Worm (Caenorhabditis elegans): ENCODE measurements around the gene T09B9.1.

The T09B9.1 gene

DNA sequence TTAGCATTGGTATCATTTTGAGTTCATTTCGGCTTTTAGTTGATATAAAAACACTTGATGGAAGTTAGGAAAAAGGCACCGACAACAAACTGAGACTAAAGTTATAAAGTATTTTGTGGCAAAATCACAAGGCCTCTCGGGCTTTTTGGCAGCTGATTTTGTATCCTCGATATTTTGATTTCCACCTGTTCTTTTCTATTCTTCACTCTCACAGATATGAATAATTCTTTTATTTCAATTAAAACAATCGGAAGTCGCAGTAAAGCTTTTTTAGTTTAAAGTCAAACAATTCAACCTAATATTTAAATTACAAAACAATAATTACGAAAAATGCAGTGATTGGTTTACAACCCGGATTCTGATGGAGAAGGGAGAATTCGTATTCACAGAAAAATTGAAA, 4.2 kb downstream of the T09B9.1 start, which contains the start of gene T09B9.3:
Gene T09B9.3 (minus strand): TSS at position 101 of the 400 bp plus-strand sequence.
- TF ChIP-seq nfyb-1 (GFP tag; IDR thresholded peaks at IDR 0.05): no peak
- no peak for TF ChIP-seq hsf-1 (GFP tag; IDR thresholded peaks at IDR 0.05)
- no peak for TF ChIP-seq ztf-25 (GFP tag; IDR thresholded peaks at IDR 0.05)
- TF ChIP-seq madf-3 (GFP tag; IDR thresholded peaks at IDR 0.05): no peak
- no peak for TF ChIP-seq lin-35 (GFP tag; optimal IDR thresholded peaks at IDR 0.05)
- no peak for TF ChIP-seq F23B12.7 (tag; optimal IDR thresholded peaks at IDR 0.05; ENCODE audit: insufficient read depth)

DNA sequence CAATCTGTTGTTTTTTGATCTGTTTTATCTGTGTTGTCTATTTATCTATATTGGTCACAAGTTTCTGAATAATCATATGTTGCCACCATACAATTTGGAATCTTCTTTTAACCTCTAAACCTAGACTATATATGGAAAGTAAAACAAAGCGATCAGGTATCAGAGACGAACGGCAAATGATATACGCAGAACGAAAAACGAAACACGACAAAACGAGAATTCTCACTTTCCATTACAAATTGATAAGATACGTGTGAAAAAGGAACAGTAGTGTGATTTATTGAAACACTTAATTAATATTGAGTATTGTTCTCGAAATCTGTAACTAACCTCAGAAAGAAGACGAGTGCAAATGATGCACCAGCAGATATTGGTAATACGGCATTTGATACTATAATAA, 6.8 kb downstream of the T09B9.1 start:
- TF ChIP-seq egl-44 (GFP tag; IDR thresholded peaks at IDR 0.05) (no peak), akir-1 (GFP tag; optimal IDR thresholded peaks at IDR 0.05) (no peak), hlh-12 (tag; optimal IDR thresholded peaks at IDR 0.05) (no peak), sea-2 (GFP tag; IDR thresholded peaks at IDR 0.05) (no peak), hsf-1 (GFP tag; IDR thresholded peaks at IDR 0.05) (no peak), unc-130 (GFP tag; optimal IDR thresholded peaks at IDR 0.05) (no peak), C17E4.6 (GFP tag; IDR thresholded peaks at IDR 0.05) (no peak), madf-8 (GFP tag; conservative IDR thresholded peaks at IDR 0.05) (no peak), Y53G8AR.9 (GFP tag; conservative IDR thresholded peaks at IDR 0.05) (no peak), hmg-20 (GFP tag; IDR thresholded peaks at IDR 0.05) (no peak), cebp-2 (GFP tag; IDR thresholded peaks at IDR 0.05) (no peak), let-607 (tag; optimal IDR thresholded peaks at IDR 0.05) (no peak), F57C9.4 (tag; optimal IDR thresholded peaks at IDR 0.05) (no peak), egrh-3 (GFP tag; IDR thresholded peaks at IDR 0.05) (no peak), nfyb-1 (GFP tag; IDR thresholded peaks at IDR 0.05) (no peak), F57A8.1 (GFP tag; optimal IDR thresholded peaks at IDR 0.05) (no peak), F22D6.2 (tag; optimal IDR thresholded peaks at IDR 0.05) (no peak), mxl-1 (tag; optimal IDR thresholded peaks at IDR 0.05) (no peak), nhr-90 (tag; optimal IDR thresholded peaks at IDR 0.05) (no peak), die-1 (tag; optimal IDR thresholded peaks at IDR 0.05) (no peak)

DNA sequence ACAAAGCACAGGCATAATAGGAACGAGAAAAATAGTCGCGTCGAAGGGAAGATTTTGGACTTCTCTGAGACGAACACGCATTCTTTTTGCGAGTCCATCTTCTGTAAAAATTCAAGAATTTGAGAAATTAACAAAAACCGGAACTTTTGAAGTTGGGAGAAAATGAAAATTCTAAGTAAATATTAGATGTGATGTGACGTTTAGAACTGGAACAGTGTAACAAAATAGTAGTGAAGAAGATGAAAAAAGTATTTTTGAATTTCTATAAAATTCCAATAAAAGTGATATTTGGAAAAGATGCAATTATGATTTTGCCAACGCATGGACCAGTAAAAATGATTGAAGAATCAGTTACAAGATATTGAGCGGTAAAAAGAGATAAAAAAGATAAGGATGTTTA, 7.8 kb downstream of the T09B9.1 start, which contains the start of gene slc-17.9:
Gene slc-17.9 (minus strand): TSS at position 101 of the 400 bp plus-strand sequence.
- no peak for TF ChIP-seq aptf-3 (GFP tag; IDR thresholded peaks at IDR 0.05)
- no peak for TF ChIP-seq hmg-1.2 (GFP tag; IDR thresholded peaks at IDR 0.05)
- no peak for TF ChIP-seq cebp-1 (GFP tag; IDR thresholded peaks at IDR 0.05)
- no peak for TF ChIP-seq cebp-1 (tag; optimal IDR thresholded peaks at IDR 0.05)
- TF ChIP-seq repo-1 (tag; optimal IDR thresholded peaks at IDR 0.05): no peak
- TF ChIP-seq egrh-3 (GFP tag; IDR thresholded peaks at IDR 0.05): no peak
- no peak for TF ChIP-seq unc-130 (GFP tag; optimal IDR thresholded peaks at IDR 0.05)
- no peak for TF ChIP-seq snpc-4 (GFP tag; optimal IDR thresholded peaks at IDR 0.05)
- TF ChIP-seq snpc-4 (tag; optimal IDR thresholded peaks at IDR 0.05): no peak
- TF ChIP-seq F22D6.2 (tag; optimal IDR thresholded peaks at IDR 0.05): no peak
- TF ChIP-seq F37B4.10 (GFP tag; IDR thresholded peaks at IDR 0.05): no peak
- no peak for TF ChIP-seq fkh-3 (tag; optimal IDR thresholded peaks at IDR 0.05)
- TF ChIP-seq ztf-3 (GFP tag; optimal IDR thresholded peaks at IDR 0.05): no peak
- TF ChIP-seq K12H6.12 (tag; optimal IDR thresholded peaks at IDR 0.05): no peak
- no peak for TF ChIP-seq D2030.7 (GFP tag; IDR thresholded peaks at IDR 0.05)
- no peak for TF ChIP-seq ccch-3 (GFP tag; optimal IDR thresholded peaks at IDR 0.05)
- TF ChIP-seq madf-3 (GFP tag; IDR thresholded peaks at IDR 0.05): no peak
- TF ChIP-seq dox-1 (GFP tag; IDR thresholded peaks at IDR 0.05): no peak
- no peak for TF ChIP-seq snpc-3.4 (tag; optimal IDR thresholded peaks at IDR 0.05)
- TF ChIP-seq unc-62 (GFP tag; optimal IDR thresholded peaks at IDR 0.05): no peak
- TF ChIP-seq gei-17 (GFP tag; optimal IDR thresholded peaks at IDR 0.05): no peak
- TF ChIP-seq F49E8.2 (tag; optimal IDR thresholded peaks at IDR 0.05; ENCODE audit: insufficient read depth): no peak

All from whole organism, young adult.